Fruit fly (Drosophila melanogaster): ENCODE results near the gene gogo.
A peak's percentile ranks its signal among the peaks of the same experiment; 100 is the strongest.

The gogo gene

DNA sequence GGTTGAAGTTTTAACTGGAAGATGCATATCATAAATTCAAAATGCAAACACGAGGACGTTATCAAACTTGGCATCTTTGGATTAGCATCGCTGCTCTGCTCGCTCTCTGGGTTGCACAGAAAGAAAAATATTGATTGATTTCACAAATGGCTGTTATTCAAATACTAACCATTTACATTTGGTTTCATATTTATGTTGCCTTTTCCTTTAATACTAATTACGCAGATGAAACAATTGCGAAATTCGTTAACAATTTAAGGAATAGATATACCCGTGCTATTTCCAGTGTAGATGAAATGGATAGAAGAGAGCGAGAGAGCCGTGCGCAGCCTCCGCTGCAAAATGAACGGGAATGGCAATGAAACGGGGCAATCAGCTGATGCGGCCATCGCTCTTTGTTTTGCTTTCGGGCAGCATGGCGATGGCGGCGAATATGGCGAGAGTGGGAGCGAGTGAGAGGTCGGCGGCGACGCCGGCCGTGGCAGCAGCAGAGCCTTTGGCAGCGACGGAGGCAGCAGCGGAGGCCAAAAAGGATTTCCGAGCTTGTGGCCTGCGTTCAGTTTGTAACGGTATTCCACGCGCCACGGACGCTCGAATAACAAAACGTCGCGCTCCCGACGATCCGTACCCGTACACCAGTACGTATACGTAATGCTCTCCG is 47.3 kb downstream of the gogo start, which contains the start of gene rdgC (continued):
- TF ChIP-seq Hr38 (GFP tag; optimal IDR thresholded peaks at IDR 0.05), result peak; percentile 2
- peak; percentile 96 for TF ChIP-seq CG3919 (GFP tag; optimal IDR thresholded peaks at IDR 0.05)
- peak; percentile 90 for TF ChIP-seq Sox14 (GFP tag; optimal IDR thresholded peaks at IDR 0.05)
- TF ChIP-seq fd85E (GFP tag; optimal IDR thresholded peaks at IDR 0.05), result peak; percentile 59
- TF ChIP-seq lz (GFP tag; optimal IDR thresholded peaks at IDR 0.05), result peak; percentile 89
- peak; percentile 92 for TF ChIP-seq pdm3 (GFP tag; optimal IDR thresholded peaks at IDR 0.05)
- peak; percentile 65 for TF ChIP-seq fkh (GFP tag; optimal IDR thresholded peaks at IDR 0.05)
- peak; percentile 92 for TF ChIP-seq acj6 (GFP tag; optimal IDR thresholded peaks at IDR 0.05)
- peak; percentile 85 for TF ChIP-seq CG11762 (GFP tag; optimal IDR thresholded peaks at IDR 0.05; ENCODE audit: insufficient read depth)
- peak; percentile 72 to 84 for TF ChIP-seq ss (GFP tag; optimal IDR thresholded peaks at IDR 0.05)
- peak; percentile 88 for TF ChIP-seq CG6276 (GFP tag; optimal IDR thresholded peaks at IDR 0.05)
- TF ChIP-seq CG8632 (GFP tag; optimal IDR thresholded peaks at IDR 0.05), result peak; percentile 86
- peak; percentile 91 for TF ChIP-seq Ets96B (tag; optimal IDR thresholded peaks at IDR 0.05)
- TF ChIP-seq Blimp-1 (GFP tag; optimal IDR thresholded peaks at IDR 0.05), result peak; percentile 70
- TF ChIP-seq spab (GFP tag; optimal IDR thresholded peaks at IDR 0.05), result peak; percentile 84
- peak; percentile 76 for TF ChIP-seq dac (GFP tag; optimal IDR thresholded peaks at IDR 0.05)
- TF ChIP-seq CG32006 (GFP tag; optimal IDR thresholded peaks at IDR 0.05), result peak; percentile 92
- peak; percentile 80 for TF ChIP-seq fd59A (GFP tag; optimal IDR thresholded peaks at IDR 0.05)
- peak; percentile 91 for TF ChIP-seq CG3032 (tag; optimal IDR thresholded peaks at IDR 0.05)
- TF ChIP-seq Met (GFP tag; optimal IDR thresholded peaks at IDR 0.05), result peak; percentile 84

dm6 chr3L:20241987-20242982 is 52.6 kb downstream of the gogo start:
- TF ChIP-seq CG6276 (GFP tag; optimal IDR thresholded peaks at IDR 0.05), result no peak
- TF ChIP-seq Smox (GFP tag; optimal IDR thresholded peaks at IDR 0.05), result peak; percentile 52
- peak; percentile 36 for TF ChIP-seq Sox15 (GFP tag; optimal IDR thresholded peaks at IDR 0.05)
- peak; percentile 68 for TF ChIP-seq eg (GFP tag; IDR thresholded peaks at IDR 0.05)
- peak; percentile 3 for TF ChIP-seq Sox14 (GFP tag; optimal IDR thresholded peaks at IDR 0.05)
- TF ChIP-seq CG6163 (GFP tag; IDR thresholded peaks at IDR 0.05), result peak; percentile 61
- TF ChIP-seq CG8632 (GFP tag; optimal IDR thresholded peaks at IDR 0.05), result peak; percentile 67
- TF ChIP-seq acj6 (GFP tag; optimal IDR thresholded peaks at IDR 0.05), result peak; percentile 60
- TF ChIP-seq dac (GFP tag; optimal IDR thresholded peaks at IDR 0.05), result no peak
- no peak for TF ChIP-seq fkh (GFP tag; optimal IDR thresholded peaks at IDR 0.05)
- peak; percentile 8 for TF ChIP-seq Eip93F (GFP tag; optimal IDR thresholded peaks at IDR 0.05)
- peak; percentile 4 for TF ChIP-seq vri (GFP tag; optimal IDR thresholded peaks at IDR 0.05)
- TF ChIP-seq OdsH (GFP tag; optimal IDR thresholded peaks at IDR 0.05), result peak; percentile 63
- TF ChIP-seq achi (GFP tag; optimal IDR thresholded peaks at IDR 0.05), result peak; percentile 63
- TF ChIP-seq CG7368 (GFP tag; optimal IDR thresholded peaks at IDR 0.05), result peak; percentile 22
- peak; percentile 46 for TF ChIP-seq cyc (GFP tag; optimal IDR thresholded peaks at IDR 0.05)
- peak in 1 of 2 experiments; percentile 48 for TF ChIP-seq salr (GFP tag; optimal IDR thresholded peaks at IDR 0.05)
- no peak for TF ChIP-seq CG16779 (tag; optimal IDR thresholded peaks at IDR 0.05)
- peak; percentile 52 for TF ChIP-seq net (GFP tag; optimal IDR thresholded peaks at IDR 0.05)
- TF ChIP-seq Gug (GFP tag; IDR thresholded peaks at IDR 0.05), result peak; percentile 16; the same call in 1 of the 2 replicates
- peak; percentile 4 for TF ChIP-seq CG8319 (GFP tag; optimal IDR thresholded peaks at IDR 0.05)
- TF ChIP-seq CG10669 (GFP tag; optimal IDR thresholded peaks at IDR 0.05), result peak; percentile 45
- TF ChIP-seq CG32006 (GFP tag; optimal IDR thresholded peaks at IDR 0.05), result peak; percentile 71
- peak; percentile 60 for TF ChIP-seq Hr4 (GFP tag; optimal IDR thresholded peaks at IDR 0.05)
- peak; percentile 64 for TF ChIP-seq CG3032 (tag; optimal IDR thresholded peaks at IDR 0.05)
- peak; percentile 36 for TF ChIP-seq lz (GFP tag; optimal IDR thresholded peaks at IDR 0.05)
- peak; percentile 83 for TF ChIP-seq Eip78C (GFP tag)
- peak; percentile 14 for TF ChIP-seq fd85E (GFP tag; optimal IDR thresholded peaks at IDR 0.05)
- TF ChIP-seq Hr38 (GFP tag; optimal IDR thresholded peaks at IDR 0.05), result no peak
- TF ChIP-seq CG6792 (GFP tag; optimal IDR thresholded peaks at IDR 0.05), result peak; percentile 26
- TF ChIP-seq CG9139 (GFP tag; optimal IDR thresholded peaks at IDR 0.05), result peak; percentile 20
- peak; percentile 54 for TF ChIP-seq topi (GFP tag; optimal IDR thresholded peaks at IDR 0.05)
- no peak for TF ChIP-seq Ets96B (tag; optimal IDR thresholded peaks at IDR 0.05)
- peak; percentile 33 for TF ChIP-seq Hr39 (GFP tag; optimal IDR thresholded peaks at IDR 0.05)
- TF ChIP-seq svp (GFP tag), result peak; percentile 74
- peak; percentile 69 for TF ChIP-seq CG10631 (GFP tag; optimal IDR thresholded peaks at IDR 0.05)
- peak; percentile 58 for TF ChIP-seq CG3919 (GFP tag; optimal IDR thresholded peaks at IDR 0.05)
